Worm (Caenorhabditis elegans): ENCODE results near the gene twk-48.

twk-48 gene

ce11 chrIII:9849950-9850349 is 10.6 kb upstream of the twk-48 start:
- TF ChIP-seq lin-32 (GFP tag; optimal IDR thresholded peaks at IDR 0.05) (no peak), mab-5 (tag; optimal IDR thresholded peaks at IDR 0.05) (no peak), unc-62 (GFP tag; optimal IDR thresholded peaks at IDR 0.05) (no peak), blmp-1 (tag; optimal IDR thresholded peaks at IDR 0.05) (no peak)

- TF ChIP-seq cnd-1 (tag; optimal IDR thresholded peaks at IDR 0.05) (no peak), bed-3 (GFP tag; optimal IDR thresholded peaks at IDR 0.05) (no peak)
Observed at ce11 chrIII:9850877-9851276, 9.7 kb upstream of the twk-48 start.

ce11 chrIII:9851547-9851946 is 9.0 kb upstream of the twk-48 start, which contains the start of gene K11H3.3:
K11H3.3 (plus strand) TSS chrIII:9851854.
- no peak for TF ChIP-seq flh-1 (GFP tag; optimal IDR thresholded peaks at IDR 0.05)

- TF ChIP-seq ceh-83 (GFP tag; optimal IDR thresholded peaks at IDR 0.05), result no peak
- TF ChIP-seq unc-120 (tag; optimal IDR thresholded peaks at IDR 0.05; ENCODE audit: poor library complexity, severe bottlenecking), result no peak
- peak; percentile 1 for TF ChIP-seq sptf-1 (tag; optimal IDR thresholded peaks at IDR 0.05)
- no peak for TF ChIP-seq zip-8 (tag; optimal IDR thresholded peaks at IDR 0.05)
- TF ChIP-seq elt-3 (tag; optimal IDR thresholded peaks at IDR 0.05), result no peak
- TF ChIP-seq nhr-28 (tag; optimal IDR thresholded peaks at IDR 0.05), result no peak
- TF ChIP-seq sem-2 (GFP tag; optimal IDR thresholded peaks at IDR 0.05), result no peak
- peak; percentile 75 for TF ChIP-seq ceh-43 (GFP tag; optimal IDR thresholded peaks at IDR 0.05)
- TF ChIP-seq tbx-8 (GFP tag; optimal IDR thresholded peaks at IDR 0.05), result no peak
Observed at ce11 chrIII:9853667-9854620, 6.6 kb upstream of the twk-48 start.

ce11 chrIII:9854960-9855359 is 5.6 kb upstream of the twk-48 start:
- no peak for TF ChIP-seq ceh-39 (tag; optimal IDR thresholded peaks at IDR 0.05)
- no peak for TF ChIP-seq M03D4.4 (tag; optimal IDR thresholded peaks at IDR 0.05)
- no peak for TF ChIP-seq snpc-4 (tag; optimal IDR thresholded peaks at IDR 0.05)
- no peak for TF ChIP-seq hlh-1 (tag; optimal IDR thresholded peaks at IDR 0.05)
- no peak for TF ChIP-seq tbx-8 (GFP tag; optimal IDR thresholded peaks at IDR 0.05)
- no peak for TF ChIP-seq blmp-1 (tag; optimal IDR thresholded peaks at IDR 0.05)
- TF ChIP-seq nhr-28 (tag; optimal IDR thresholded peaks at IDR 0.05), result no peak
- TF ChIP-seq ztf-11 (tag; optimal IDR thresholded peaks at IDR 0.05), result no peak
- TF ChIP-seq lin-32 (GFP tag; optimal IDR thresholded peaks at IDR 0.05), result no peak
- no peak for TF ChIP-seq lsy-2 (tag; optimal IDR thresholded peaks at IDR 0.05)
- TF ChIP-seq flh-1 (GFP tag; optimal IDR thresholded peaks at IDR 0.05), result no peak
- no peak for TF ChIP-seq ceh-83 (GFP tag; optimal IDR thresholded peaks at IDR 0.05)
- TF ChIP-seq nhr-12 (tag; optimal IDR thresholded peaks at IDR 0.05), result no peak
- TF ChIP-seq lin-13 (tag; optimal IDR thresholded peaks at IDR 0.05), result no peak
- TF ChIP-seq pha-4 (tag; optimal IDR thresholded peaks at IDR 0.05), result no peak
- TF ChIP-seq cnd-1 (tag; optimal IDR thresholded peaks at IDR 0.05), result no peak
- TF ChIP-seq nhr-76 (tag; optimal IDR thresholded peaks at IDR 0.05), result no peak
- no peak for TF ChIP-seq unc-120 (tag; optimal IDR thresholded peaks at IDR 0.05; ENCODE audit: poor library complexity, severe bottlenecking)

ce11 chrIII:9857110-9857509 is 3.4 kb upstream of the twk-48 start:
- no peak for TF ChIP-seq unc-39 (tag; optimal IDR thresholded peaks at IDR 0.05)
- no peak for TF ChIP-seq ces-1 (GFP tag; optimal IDR thresholded peaks at IDR 0.05)

ce11 chrIII:9858061-9858460 is 2.5 kb upstream of the twk-48 start:
- TF ChIP-seq elt-1 (tag; optimal IDR thresholded peaks at IDR 0.05; ENCODE audit: borderline replicate concordance, insufficient read depth) (peak; percentile 95), unc-39 (tag; optimal IDR thresholded peaks at IDR 0.05) (no peak)
